Fruit fly (Drosophila melanogaster): ENCODE data around the gene CtIP.

Gene CtIP

DNA sequence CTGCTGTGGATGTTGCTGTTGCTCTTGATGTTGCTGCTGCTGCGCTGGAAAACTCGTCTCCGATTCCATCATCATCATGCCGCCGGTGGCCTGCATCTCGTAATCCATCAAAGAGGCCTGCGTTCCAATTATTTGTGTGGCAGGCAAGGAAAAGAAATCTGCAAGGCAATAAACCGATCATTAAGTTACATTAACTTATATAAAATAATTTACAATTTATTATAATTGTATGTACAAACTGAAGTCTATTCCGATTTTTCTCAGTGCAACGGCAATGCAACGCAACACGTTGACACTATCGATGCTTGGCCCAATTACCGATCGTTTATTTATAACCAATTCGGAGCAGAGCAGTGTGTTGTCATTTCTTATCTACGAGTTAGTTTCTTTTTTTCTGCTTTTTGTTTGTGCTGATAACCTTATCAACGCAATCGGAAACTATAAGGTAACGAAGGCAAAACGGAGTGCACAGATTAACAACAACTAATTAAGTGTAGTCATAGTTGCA is 35.0 kb downstream of the CtIP start (continued):
- no peak for TF ChIP-seq CG13894 (tag; optimal IDR thresholded peaks at IDR 0.05)
- TF ChIP-seq CG15479 (GFP tag; optimal IDR thresholded peaks at IDR 0.05): no peak
- TF ChIP-seq CG9797 (GFP tag; optimal IDR thresholded peaks at IDR 0.05): no peak
- TF ChIP-seq Hey (tag; optimal IDR thresholded peaks at IDR 0.05): no peak
- peak; percentile 48 for TF ChIP-seq tin (GFP tag; optimal IDR thresholded peaks at IDR 0.05)
- no peak for TF ChIP-seq CG32767 (GFP tag; IDR thresholded peaks at IDR 0.05)
- TF ChIP-seq CG8290 (GFP tag; optimal IDR thresholded peaks at IDR 0.05): no peak
- peak in 1 of 2 experiments; percentile 34 for TF ChIP-seq CG8290 (tag; optimal IDR thresholded peaks at IDR 0.05)
- TF ChIP-seq CG15073 (GFP tag; optimal IDR thresholded peaks at IDR 0.05): no peak
- TF ChIP-seq pita (GFP tag; optimal IDR thresholded peaks at IDR 0.05): no peak
- no peak for TF ChIP-seq aop (GFP tag; IDR thresholded peaks at IDR 0.05)
- no peak for TF ChIP-seq CG16815 (GFP tag; optimal IDR thresholded peaks at IDR 0.05)
- TF ChIP-seq Hmr (GFP tag; optimal IDR thresholded peaks at IDR 0.05): peak; percentile 42
- TF ChIP-seq disco-r (GFP tag; optimal IDR thresholded peaks at IDR 0.05): no peak
- no peak for TF ChIP-seq HmgD (GFP tag; optimal IDR thresholded peaks at IDR 0.05)
- TF ChIP-seq Hmx (GFP tag; optimal IDR thresholded peaks at IDR 0.05): no peak
- TF ChIP-seq Fer2 (tag; optimal IDR thresholded peaks at IDR 0.05): no peak
- peak; percentile 51 for TF ChIP-seq PHDP (tag; optimal IDR thresholded peaks at IDR 0.05)
- TF ChIP-seq CG7786 (GFP tag; optimal IDR thresholded peaks at IDR 0.05): no peak
- TF ChIP-seq pb (GFP tag; optimal IDR thresholded peaks at IDR 0.05): no peak
- no peak for TF ChIP-seq kni (GFP tag; optimal IDR thresholded peaks at IDR 0.05)
- TF ChIP-seq CG17359 (tag; optimal IDR thresholded peaks at IDR 0.05): peak; percentile 59
- 0 out of 2 replicates have a peak, but pooled peaks have one; percentile 15 for TF ChIP-seq CG32772 (GFP tag; IDR thresholded peaks at IDR 0.05)
- no peak for TF ChIP-seq vnd (GFP tag; IDR thresholded peaks at IDR 0.05; ENCODE audit: partially characterized antibody)
- TF ChIP-seq fd96Cb (tag; optimal IDR thresholded peaks at IDR 0.05): peak; percentile 50
- peak; percentile 31 for TF ChIP-seq CG10274 (GFP tag; optimal IDR thresholded peaks at IDR 0.05)
- peak; percentile 76 for TF ChIP-seq Asciz (GFP tag; optimal IDR thresholded peaks at IDR 0.05)
- TF ChIP-seq ham (GFP tag; IDR thresholded peaks at IDR 0.05): no peak
- TF ChIP-seq zfh2 (GFP tag; optimal IDR thresholded peaks at IDR 0.05): no peak
- TF ChIP-seq CG9609 (GFP tag; optimal IDR thresholded peaks at IDR 0.05): no peak
- no peak for TF ChIP-seq ro (GFP tag; IDR thresholded peaks at IDR 0.05)
- no peak for TF ChIP-seq HLH54F (GFP tag; optimal IDR thresholded peaks at IDR 0.05)
- peak; percentile 13 for TF ChIP-seq scrt (GFP tag; optimal IDR thresholded peaks at IDR 0.05)
- no peak for TF ChIP-seq Camta (GFP tag; optimal IDR thresholded peaks at IDR 0.05)
- TF ChIP-seq CG5953 (GFP tag; IDR thresholded peaks at IDR 0.05): no peak
- no peak for TF ChIP-seq pum (GFP tag; optimal IDR thresholded peaks at IDR 0.05)
- no peak for TF ChIP-seq Chrac-16 (GFP tag; optimal IDR thresholded peaks at IDR 0.05)
- TF ChIP-seq repo (GFP tag; optimal IDR thresholded peaks at IDR 0.05): no peak
- TF ChIP-seq Myb (GFP tag; optimal IDR thresholded peaks at IDR 0.05): no peak
- no peak for TF ChIP-seq Sry-δ (GFP tag; optimal IDR thresholded peaks at IDR 0.05)
- peak; percentile 83 for TF ChIP-seq grn (GFP tag; optimal IDR thresholded peaks at IDR 0.05)
- peak; percentile 53; the same call in 1 of the 2 replicates for TF ChIP-seq Nf-YA (GFP tag; IDR thresholded peaks at IDR 0.05)
- TF ChIP-seq ab (GFP tag; optimal IDR thresholded peaks at IDR 0.05): no peak
- peak; percentile 14 for TF ChIP-seq oc (tag; optimal IDR thresholded peaks at IDR 0.05)
- TF ChIP-seq CG2889 (GFP tag; IDR thresholded peaks at IDR 0.05): peak; percentile 43; the same call in 1 of the 3 replicates
- TF ChIP-seq Rfx (GFP tag; IDR thresholded peaks at IDR 0.05): peak; percentile 49; the same call in 1 of the 2 replicates
- TF ChIP-seq hb (GFP tag; IDR thresholded peaks at IDR 0.05; ENCODE audit: partially characterized antibody): no peak
- no peak for TF ChIP-seq hth (optimal IDR thresholded peaks at IDR 0.05)
- peak; percentile 63; the same call in 1 of the 2 replicates for TF ChIP-seq dati (GFP tag; IDR thresholded peaks at IDR 0.05)
- TF ChIP-seq E2f2 (GFP tag; IDR thresholded peaks at IDR 0.05): peak; percentile 39; the same call in 1 of the 2 replicates
- TF ChIP-seq zen2 (GFP tag; IDR thresholded peaks at IDR 0.05; ENCODE audit: partially characterized antibody): no peak
- no peak for TF ChIP-seq CG9817 (tag; optimal IDR thresholded peaks at IDR 0.05)
